Fruit fly (Drosophila melanogaster): ENCODE results near the gene Ets21C.
A peak's percentile ranks its signal among the peaks of the same experiment; 100 is the strongest.

dm6 chr2L:522752-523151 is 30.0 kb downstream of the Ets21C start:
- TF ChIP-seq tin (GFP tag; optimal IDR thresholded peaks at IDR 0.05) (peak; percentile 38), CG6791 (GFP tag; IDR thresholded peaks at IDR 0.05; ENCODE audit: partially characterized antibody) (no peak), CG9797 (GFP tag; optimal IDR thresholded peaks at IDR 0.05) (no peak), CG13775 (GFP tag; optimal IDR thresholded peaks at IDR 0.05) (peak; percentile 44), CG8924 (tag; optimal IDR thresholded peaks at IDR 0.05) (no peak), CG7839 (tag; optimal IDR thresholded peaks at IDR 0.05) (peak; percentile 58), D (optimal IDR thresholded peaks at IDR 0.05) (no peak), D (GFP tag; optimal IDR thresholded peaks at IDR 0.05) (peak; percentile 66), CG12769 (tag; optimal IDR thresholded peaks at IDR 0.05) (no peak), Fer2 (tag; optimal IDR thresholded peaks at IDR 0.05) (no peak), grau (tag; optimal IDR thresholded peaks at IDR 0.05) (peak; percentile 29)

Data from whole organism, embryonic.